Worm (Caenorhabditis elegans) whole organism, L3 larva: Measurements from ENCODE around the gene F08F3.6.
"Not testable (repeated sequence)": the region's sequence is repeated elsewhere in the genome, so short reads cannot be mapped to it uniquely, and the experiment has no call there.

Experiments
- R02D3.7 ChIP-seq: fragments of 150-350 bp; optimal IDR thresholded peaks from 2 replicates; lab custom pipeline; 2014; ENCODE audit warnings: missing biosample characterization, missing genetic modification characterization
- ZK546.5 ChIP-seq: sonication (generic microtip); optimal IDR thresholded peaks from 2 replicates; lab custom pipeline; 2017; ENCODE audit warnings: missing biosample characterization, missing genetic modification characterization
- aly-2 ChIP-seq: fragments of 150-350 bp; optimal IDR thresholded peaks from 2 replicates; lab custom pipeline; 2014; ENCODE audit warnings: missing biosample characterization, missing genetic modification characterization
- ama-1 ChIP-seq: fragments of 150-350 bp; optimal IDR thresholded peaks from 2 replicates; lab custom pipeline; 2018
- ceh-9 ChIP-seq: sonication (generic microtip); optimal IDR thresholded peaks from 2 replicates; lab custom pipeline; 2018; ENCODE audit warnings: missing biosample characterization, missing genetic modification characterization
- daf-12 ChIP-seq: fragments of 150-350 bp; optimal IDR thresholded peaks from 2 replicates; lab custom pipeline; 2014; ENCODE audit warnings: missing biosample characterization, missing genetic modification reagents, missing genetic modification characterization
- egl-27 ChIP-seq: sonication (generic microtip); optimal IDR thresholded peaks from 4 replicates; lab custom pipeline; 2017; ENCODE audit warnings: missing biosample characterization, missing genetic modification reagents, missing genetic modification characterization
- egl-5 ChIP-seq: fragments of 150-350 bp; optimal IDR thresholded peaks from 2 replicates; lab custom pipeline; 2017; ENCODE audit warnings: missing biosample characterization, missing genetic modification reagents, missing genetic modification characterization, inconsistent platforms
- elt-2 ChIP-seq: sonication (generic microtip); optimal IDR thresholded peaks from 2 replicates; lab custom pipeline; 2016; ENCODE audit warnings: missing genetic modification reagents, mild to moderate bottlenecking, missing genetic modification characterization, missing compliant biosample characterization
- elt-3 ChIP-seq, 3 experiments: fragments of 150-350 bp in 1 of 3; sonication (generic microtip) in 2 of 3; optimal IDR thresholded peaks; 2 replicates in 2 of 3; 4 replicates in 1 of 3; lab custom pipeline; 2014 to 2017; ENCODE audit warnings: missing biosample characterization in 3 of 3, missing genetic modification characterization in 3 of 3
- eor-1 ChIP-seq, 2 experiments: fragments of 150-350 bp; optimal IDR thresholded peaks; 2 replicates each; lab custom pipeline; 2014 to 2018; ENCODE audit warnings: missing biosample characterization in 2 of 2, missing genetic modification characterization in 2 of 2
- fkh-10 ChIP-seq: sonication (generic microtip); optimal IDR thresholded peaks from 2 replicates; lab custom pipeline; 2017; ENCODE audit warnings: missing biosample characterization, missing genetic modification reagents, missing genetic modification characterization
- fkh-2 ChIP-seq: fragments of 150-350 bp; optimal IDR thresholded peaks from 2 replicates; lab custom pipeline; 2014; ENCODE audit warnings: missing biosample characterization, missing genetic modification reagents, missing genetic modification characterization
- hmg-11 ChIP-seq: sonication (generic microtip); optimal IDR thresholded peaks from 2 replicates; lab custom pipeline; 2016; ENCODE audit warnings: missing genetic modification characterization, missing compliant biosample characterization
- lin-15B ChIP-seq: fragments of 150-350 bp; optimal IDR thresholded peaks from 2 replicates; lab custom pipeline; 2014; ENCODE audit warnings: missing biosample characterization, missing genetic modification characterization
- lin-39 ChIP-seq: fragments of 150-350 bp; optimal IDR thresholded peaks from 2 replicates; lab custom pipeline; 2018; ENCODE audit warnings: missing biosample characterization, missing genetic modification reagents, missing genetic modification characterization
- lsy-12 ChIP-seq: sonication (generic microtip); optimal IDR thresholded peaks from 2 replicates; lab custom pipeline; 2016; ENCODE audit warnings: mild to moderate bottlenecking, missing genetic modification characterization, missing compliant biosample characterization
- mml-1 ChIP-seq: fragments of 150-350 bp; sonication (generic microtip); optimal IDR thresholded peaks from 3 replicates; lab custom pipeline; 2014; ENCODE audit warnings: missing biosample characterization, missing genetic modification characterization
- nfya-1 ChIP-seq: sonication (generic microtip); optimal IDR thresholded peaks from 2 replicates; lab custom pipeline; 2017; ENCODE audit warnings: missing genetic modification characterization, mild to moderate bottlenecking, missing compliant biosample characterization, antibody characterized with exemption, moderate library complexity; ENCODE audit not compliant: insufficient read depth
- nhr-11 ChIP-seq: fragments of 150-350 bp; optimal IDR thresholded peaks from 2 replicates; lab custom pipeline; 2014; ENCODE audit warnings: missing biosample characterization, missing genetic modification characterization
- nhr-12 ChIP-seq: fragments of 150-350 bp; optimal IDR thresholded peaks from 2 replicates; lab custom pipeline; 2014; ENCODE audit warnings: missing biosample characterization, missing genetic modification characterization
- nhr-23 ChIP-seq: fragments of 150-350 bp; optimal IDR thresholded peaks from 2 replicates; lab custom pipeline; 2014; ENCODE audit warnings: missing biosample characterization, missing genetic modification reagents, missing genetic modification characterization
- nhr-237 ChIP-seq: fragments of 150-350 bp; optimal IDR thresholded peaks from 2 replicates; lab custom pipeline; 2014; ENCODE audit warnings: missing biosample characterization, missing genetic modification characterization
- nhr-25 ChIP-seq: sonication (generic microtip); optimal IDR thresholded peaks from 2 replicates; lab custom pipeline; 2017; ENCODE audit warnings: missing biosample characterization, missing genetic modification characterization
- nhr-28 ChIP-seq: fragments of 150-350 bp; optimal IDR thresholded peaks from 2 replicates; lab custom pipeline; 2014; ENCODE audit warnings: missing biosample characterization, missing genetic modification characterization
- nhr-43 ChIP-seq: sonication (generic microtip); optimal IDR thresholded peaks from 2 replicates; lab custom pipeline; 2016; ENCODE audit warnings: mild to moderate bottlenecking, missing genetic modification characterization, missing compliant biosample characterization; ENCODE audit not compliant: poor library complexity, severe bottlenecking
- nhr-67 ChIP-seq: fragments of 150-350 bp; optimal IDR thresholded peaks from 2 replicates; lab custom pipeline; 2014; ENCODE audit warnings: missing biosample characterization, missing genetic modification characterization
- nhr-76 ChIP-seq: fragments of 150-350 bp; sonication (generic microtip); optimal IDR thresholded peaks from 5 replicates; lab custom pipeline; 2014; ENCODE audit warnings: missing biosample characterization, missing genetic modification characterization
- nhr-77 ChIP-seq: fragments of 150-350 bp; optimal IDR thresholded peaks from 2 replicates; lab custom pipeline; 2014; ENCODE audit warnings: missing biosample characterization, missing genetic modification characterization
- pqm-1 ChIP-seq: fragments of 150-350 bp; optimal IDR thresholded peaks from 2 replicates; lab custom pipeline; 2017; ENCODE audit warnings: missing biosample characterization, missing genetic modification characterization, inconsistent platforms
- sea-2 ChIP-seq: fragments of 150-350 bp; sonication (generic microtip); optimal IDR thresholded peaks from 4 replicates; lab custom pipeline; 2014; ENCODE audit warnings: missing biosample characterization, missing genetic modification reagents, missing genetic modification characterization
- snpc-4 ChIP-seq: fragments of 150-350 bp; optimal IDR thresholded peaks from 2 replicates; lab custom pipeline; 2014; ENCODE audit warnings: missing biosample characterization, missing genetic modification characterization
- tbx-2 ChIP-seq: sonication (generic microtip); optimal IDR thresholded peaks from 2 replicates; lab custom pipeline; 2016; ENCODE audit warnings: mild to moderate bottlenecking, missing genetic modification characterization, missing compliant biosample characterization
- unc-62 ChIP-seq: fragments of 150-350 bp; sonication (generic microtip); optimal IDR thresholded peaks from 4 replicates; lab custom pipeline; 2014; ENCODE audit warnings: missing biosample characterization, missing genetic modification reagents, missing genetic modification characterization
- zag-1 ChIP-seq: fragments of 150-350 bp; optimal IDR thresholded peaks from 2 replicates; lab custom pipeline; 2014; ENCODE audit warnings: missing biosample characterization, missing genetic modification characterization
- ztf-11 ChIP-seq: fragments of 150-350 bp; optimal IDR thresholded peaks from 2 replicates; lab custom pipeline; 2014; ENCODE audit warnings: missing biosample characterization, missing genetic modification characterization
- ztf-4 ChIP-seq: fragments of 150-350 bp; optimal IDR thresholded peaks from 2 replicates; lab custom pipeline; 2014; ENCODE audit warnings: missing biosample characterization, missing genetic modification characterization

The F08F3.6 gene

DNA sequence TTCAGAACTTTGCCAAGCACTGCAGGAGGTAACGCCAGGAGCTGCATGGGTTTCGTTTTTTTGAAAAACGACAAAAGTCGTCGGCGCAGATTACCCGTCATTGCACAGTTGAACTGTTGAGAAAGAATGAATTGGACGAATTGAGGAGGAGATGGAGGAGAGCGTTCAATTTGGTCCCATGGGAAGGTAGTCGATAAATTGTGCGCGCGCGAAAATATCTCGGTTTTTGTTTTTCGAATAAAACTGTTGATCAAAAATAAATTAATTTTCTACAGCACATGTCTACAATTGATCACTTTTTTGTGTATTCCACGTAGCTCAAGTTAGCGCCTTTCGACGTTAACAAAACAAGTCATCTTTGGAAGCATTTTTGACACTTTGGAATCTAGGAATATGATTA lies at the start of gene F08F3.6:
TSS of gene F08F3.6 (minus strand) at position 153 of the 400 bp plus-strand sequence.
- no peak for TF ChIP-seq unc-62 (GFP tag; lab: Kevin White, UChicago)
- no peak for TF ChIP-seq R02D3.7
- no peak for TF ChIP-seq nhr-77
- TF ChIP-seq daf-12 (tag; lab: Kevin White, UChicago): no peak
- no peak for TF ChIP-seq nhr-237 (tag; lab: Kevin White, UChicago)
- no peak for TF ChIP-seq lin-39 (tag; lab: Kevin White, UChicago)
- TF ChIP-seq ztf-4 (tag; lab: Kevin White, UChicago): no peak
- TF ChIP-seq ama-1 (lab: Kevin White, UChicago): no peak
- TF ChIP-seq nhr-12: no peak
- no peak for TF ChIP-seq snpc-4 (tag; lab: Kevin White, UChicago)
- no peak for TF ChIP-seq fkh-2 (tag; lab: Kevin White, UChicago)
- no peak for TF ChIP-seq hmg-11 (tag; lab: Kevin White, UChicago)
- TF ChIP-seq zag-1 (tag; lab: Kevin White, UChicago): no peak
- no peak for TF ChIP-seq fkh-10

DNA sequence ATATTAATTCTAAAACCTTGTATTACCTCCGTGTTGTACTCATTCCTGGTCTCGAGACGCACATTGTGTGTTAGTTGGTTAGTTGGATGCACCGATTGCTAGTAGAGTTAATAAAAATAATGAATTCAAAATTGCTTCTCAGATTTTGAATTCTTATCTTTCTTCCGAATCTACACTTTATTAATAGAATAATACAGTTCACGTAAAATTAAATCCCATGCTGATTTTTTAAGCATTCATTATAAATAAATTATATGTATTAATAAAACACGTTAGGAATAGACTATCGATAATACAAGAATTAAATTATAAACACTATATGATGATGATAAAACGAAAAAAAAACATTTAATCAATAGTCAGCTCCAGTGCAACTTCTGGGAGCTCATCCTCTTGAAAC lies 48.6 kb upstream of the F08F3.6 start, which contains the start of gene ZC317.6:
TSS of gene ZC317.6 (minus strand) at position 101 of the 400 bp plus-strand sequence.
- TF ChIP-seq nhr-67; ztf-11 (tag; lab: Kevin White, UChicago); tbx-2 (tag; lab: Kevin White, UChicago): not testable (repeated sequence)

DNA sequence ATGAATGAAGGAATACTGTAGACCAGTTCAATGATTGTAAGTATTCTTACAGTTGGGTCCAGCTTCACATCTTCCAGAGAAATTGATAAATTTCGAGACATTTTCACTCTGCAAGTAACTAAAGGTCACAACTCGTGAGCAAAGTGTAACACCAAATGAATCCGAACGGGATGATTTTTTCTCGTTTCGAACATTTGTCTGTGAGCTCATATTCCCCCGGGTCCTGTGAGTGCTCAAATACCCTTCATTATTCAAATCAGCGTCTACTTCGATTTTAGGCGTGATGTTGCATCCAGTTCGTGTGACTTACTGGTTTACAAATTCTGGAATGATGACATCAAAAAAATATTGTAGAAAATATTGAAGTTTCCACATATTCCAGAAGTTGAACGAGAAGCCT lies 45.5 kb upstream of the F08F3.6 start, which contains the start of gene srg-68:
TSS of gene srg-68 (minus strand) at position 101 of the 400 bp plus-strand sequence.
- TF ChIP-seq egl-27 (tag; lab: Kevin White, UChicago) (no peak), nhr-11 (tag; lab: Kevin White, UChicago) (no peak), nhr-23 (tag; lab: Kevin White, UChicago) (no peak), nhr-25 (no peak), unc-62 (GFP tag; lab: Kevin White, UChicago) (no peak), zag-1 (tag; lab: Kevin White, UChicago) (no peak), nhr-76 (tag; lab: Kevin White, UChicago) (no peak), lsy-12 (tag; lab: Kevin White, UChicago) (no peak), hmg-11 (tag; lab: Kevin White, UChicago) (no peak), ztf-4 (tag; lab: Kevin White, UChicago) (no peak), nhr-28 (tag; lab: Kevin White, UChicago) (no peak), lin-15B (tag; lab: Kevin White, UChicago) (no peak), nhr-12 (no peak), ama-1 (lab: Kevin White, UChicago) (no peak), egl-5 (tag; lab: Kevin White, UChicago) (no peak)

DNA sequence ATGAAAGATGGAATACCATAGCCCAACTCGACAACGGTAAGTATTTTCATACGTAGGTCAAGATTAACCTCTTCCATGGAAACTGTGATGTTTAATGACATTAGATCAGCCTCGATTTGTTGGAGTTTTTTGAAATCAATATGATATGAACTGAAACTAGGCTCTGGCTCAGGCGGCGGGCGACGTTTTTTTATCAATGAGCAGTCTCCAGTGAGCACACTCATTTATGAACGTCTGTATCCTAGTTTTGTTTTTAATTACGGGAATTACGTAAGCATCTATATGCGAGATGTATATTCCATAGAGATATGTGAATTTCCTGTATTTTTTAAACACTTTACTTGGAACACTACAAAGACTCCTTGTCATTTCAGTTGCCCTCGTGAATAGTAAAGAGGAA lies 43.0 kb upstream of the F08F3.6 start, which contains the start of gene srg-67:
TSS of gene srg-67 (minus strand) at position 101 of the 400 bp plus-strand sequence.
- TF ChIP-seq nhr-11 (tag; lab: Kevin White, UChicago) (no peak), egl-5 (tag; lab: Kevin White, UChicago) (no peak)

DNA sequence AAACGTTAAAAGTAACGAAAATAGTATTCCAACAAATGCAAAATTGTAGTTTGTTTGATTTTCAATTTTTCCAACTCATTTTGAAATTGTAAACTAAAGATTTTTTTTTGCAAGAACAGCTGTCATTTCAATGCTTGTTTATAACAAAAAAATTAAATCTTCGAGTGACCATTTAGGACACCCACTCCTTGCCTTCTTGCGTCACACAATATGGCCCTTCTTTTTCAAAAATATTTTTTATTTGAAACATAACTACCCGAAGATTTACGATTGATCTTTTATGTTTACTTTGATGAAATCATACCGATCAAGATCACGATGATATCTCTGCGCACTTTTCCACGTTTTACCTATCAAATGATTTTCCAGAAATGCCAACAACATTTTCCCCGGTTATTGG lies 39.9 kb upstream of the F08F3.6 start, which contains the start of gene ZC317.2:
TSS of gene ZC317.2 (plus strand) at position 301 of the 400 bp plus-strand sequence.
- TF ChIP-seq elt-2 (tag; lab: Kevin White, UChicago): no peak
- TF ChIP-seq egl-5 (tag; lab: Kevin White, UChicago): no peak
- TF ChIP-seq lin-39 (tag; lab: Kevin White, UChicago): no peak
- no peak for TF ChIP-seq ceh-9
- no peak for TF ChIP-seq egl-27 (tag; lab: Kevin White, UChicago)
- TF ChIP-seq fkh-10: no peak
- no peak for TF ChIP-seq ZK546.5 (tag; lab: Kevin White, UChicago)
- no peak for TF ChIP-seq eor-1 (tag; optimal IDR thresholded peaks at IDR 0.05; lab: Kevin White, UChicago)
- TF ChIP-seq elt-3 (tag; optimal IDR thresholded peaks at IDR 0.05; lab: Kevin White, UChicago): no peak
- TF ChIP-seq sea-2 (GFP tag; lab: Kevin White, UChicago): no peak
- TF ChIP-seq ama-1 (lab: Kevin White, UChicago): no peak
- TF ChIP-seq fkh-2 (tag; lab: Kevin White, UChicago): no peak
- no peak for TF ChIP-seq pqm-1 (tag; lab: Kevin White, UChicago)
- no peak for TF ChIP-seq nhr-76 (tag; lab: Kevin White, UChicago)
- TF ChIP-seq nhr-43 (tag; lab: Kevin White, UChicago): no peak
- no peak for TF ChIP-seq aly-2 (tag; lab: Kevin White, UChicago)
- TF ChIP-seq mml-1 (tag; lab: Kevin White, UChicago): no peak
- no peak for TF ChIP-seq nfya-1 (tag; lab: Kevin White, UChicago)
